Worm (Caenorhabditis elegans): Measurements from ENCODE around the gene srd-11.
A peak's percentile ranks its signal among the peaks of the same experiment; 100 is the strongest.

srd-11 gene

ce11 chrV:13660660-13661325 is 41.1 kb upstream of the srd-11 start, which contains the start of gene letm-1 (continued):
- no peak for TF ChIP-seq ceh-44 (GFP tag; IDR thresholded peaks at IDR 0.05)
- TF ChIP-seq lin-15B (tag; optimal IDR thresholded peaks at IDR 0.05), result no peak
- TF ChIP-seq T26A8.4 (GFP tag; IDR thresholded peaks at IDR 0.05), result no peak
- TF ChIP-seq hlh-11 (tag; optimal IDR thresholded peaks at IDR 0.05), result peak; percentile 54
- TF ChIP-seq ceh-28 (tag; optimal IDR thresholded peaks at IDR 0.05), result peak; percentile 24
- TF ChIP-seq daf-16 (GFP tag; optimal IDR thresholded peaks at IDR 0.05), result peak in 1 of 2 experiments; percentile 0
- peak; percentile 71 for TF ChIP-seq daf-16 (tag; optimal IDR thresholded peaks at IDR 0.05)
- TF ChIP-seq unc-62 (GFP tag; optimal IDR thresholded peaks at IDR 0.05 in 1 of 2), result peak in 1 of 2 experiments; percentile 33
- TF ChIP-seq unc-62 (tag; optimal IDR thresholded peaks at IDR 0.05), result no peak
- no peak for TF ChIP-seq ctbp-1 (GFP tag; IDR thresholded peaks at IDR 0.05)
- TF ChIP-seq dmd-6 (GFP tag; IDR thresholded peaks at IDR 0.05), result peak; percentile 23; the same call in 1 of the 2 replicates
- peak; percentile 17 for TF ChIP-seq mep-1 (tag; optimal IDR thresholded peaks at IDR 0.05)
- no peak for TF ChIP-seq nhr-6 (tag; optimal IDR thresholded peaks at IDR 0.05)
- no peak for TF ChIP-seq lin-39 (tag; optimal IDR thresholded peaks at IDR 0.05)
- no peak for TF ChIP-seq dpl-1 (GFP tag; optimal IDR thresholded peaks at IDR 0.05)
- peak; percentile 55 for TF ChIP-seq lin-38 (GFP tag; IDR thresholded peaks at IDR 0.05)
- TF ChIP-seq dve-1 (tag; optimal IDR thresholded peaks at IDR 0.05; ENCODE audit: insufficient read depth), result peak; percentile 52
- TF ChIP-seq hmg-1.1 (GFP tag; IDR thresholded peaks at IDR 0.05), result no peak
- TF ChIP-seq spr-1 (tag; optimal IDR thresholded peaks at IDR 0.05), result no peak
- no peak for TF ChIP-seq Y48G9A.11 (GFP tag; IDR thresholded peaks at IDR 0.05)
- TF ChIP-seq ztf-7 (tag; optimal IDR thresholded peaks at IDR 0.05), result no peak
- TF ChIP-seq nhr-28 (tag; optimal IDR thresholded peaks at IDR 0.05), result peak; percentile 45
- TF ChIP-seq duxl-1 (tag; optimal IDR thresholded peaks at IDR 0.05; ENCODE audit: poor library complexity), result no peak
- TF ChIP-seq aly-2 (tag; optimal IDR thresholded peaks at IDR 0.05), result no peak
- no peak for TF ChIP-seq ceh-82 (tag; optimal IDR thresholded peaks at IDR 0.05)
- TF ChIP-seq ceh-62 (tag; optimal IDR thresholded peaks at IDR 0.05), result no peak
- peak; percentile 43 for TF ChIP-seq mes-2 (tag; optimal IDR thresholded peaks at IDR 0.05; ENCODE audit: poor library complexity, severe bottlenecking)
- no peak for TF ChIP-seq ZK546.5 (tag; optimal IDR thresholded peaks at IDR 0.05)

ce11 chrV:13660115-13660514 is 40.5 kb upstream of the srd-11 start:
- no peak for TF ChIP-seq F49E8.2 (tag; optimal IDR thresholded peaks at IDR 0.05; ENCODE audit: borderline replicate concordance)
- TF ChIP-seq vab-7 (GFP tag; IDR thresholded peaks at IDR 0.05), result no peak
- peak in 1 of 2 experiments; percentile 35 for TF ChIP-seq lsy-2 (tag; optimal IDR thresholded peaks at IDR 0.05)
- no peak for TF ChIP-seq nhr-102 (tag; optimal IDR thresholded peaks at IDR 0.05)
- no peak for TF ChIP-seq spr-3 (GFP tag; optimal IDR thresholded peaks at IDR 0.05)
- TF ChIP-seq jun-1 (tag; optimal IDR thresholded peaks at IDR 0.05), result no peak
- no peak for TF ChIP-seq nhr-42 (GFP tag; IDR thresholded peaks at IDR 0.05)
- no peak for TF ChIP-seq ceh-62 (tag; optimal IDR thresholded peaks at IDR 0.05)
- TF ChIP-seq T20F7.1 (GFP tag; optimal IDR thresholded peaks at IDR 0.05), result no peak
- peak; percentile 24 for TF ChIP-seq unc-130 (GFP tag; optimal IDR thresholded peaks at IDR 0.05)
- no peak for TF ChIP-seq nhr-11 (tag; optimal IDR thresholded peaks at IDR 0.05)
- no peak for TF ChIP-seq attf-4 (tag; optimal IDR thresholded peaks at IDR 0.05)
- no peak for TF ChIP-seq mxl-2 (GFP tag; conservative IDR thresholded peaks at IDR 0.05)

ce11 chrV:13659219-13659618 is 39.6 kb upstream of the srd-11 start:
- peak; percentile 80 for TF ChIP-seq hlh-30 (tag; optimal IDR thresholded peaks at IDR 0.05; ENCODE audit: insufficient read depth)
- no peak for TF ChIP-seq daf-8 (GFP tag; IDR thresholded peaks at IDR 0.05)
- no peak for TF ChIP-seq ZK337.2 (GFP tag; IDR thresholded peaks at IDR 0.05)
- TF ChIP-seq mdt-29 (GFP tag; IDR thresholded peaks at IDR 0.05), result peak; percentile 29; the same call in 1 of the 2 replicates
- TF ChIP-seq daf-16 (GFP tag; optimal IDR thresholded peaks at IDR 0.05), result no peak
- peak; percentile 51 for TF ChIP-seq daf-16 (tag; optimal IDR thresholded peaks at IDR 0.05)
- TF ChIP-seq nhr-28 (tag; optimal IDR thresholded peaks at IDR 0.05), result peak; percentile 70
- TF ChIP-seq nhr-77 (tag; optimal IDR thresholded peaks at IDR 0.05), result peak; percentile 21
- peak; percentile 54 for TF ChIP-seq nhr-6 (tag; optimal IDR thresholded peaks at IDR 0.05)
- TF ChIP-seq madf-5 (GFP tag; IDR thresholded peaks at IDR 0.05), result no peak
- no peak for TF ChIP-seq nhr-48 (tag; optimal IDR thresholded peaks at IDR 0.05)
- peak; percentile 35 for TF ChIP-seq dve-1 (tag; optimal IDR thresholded peaks at IDR 0.05; ENCODE audit: insufficient read depth)
- peak; percentile 60 for TF ChIP-seq dmd-6 (GFP tag; IDR thresholded peaks at IDR 0.05)
- peak; percentile 58 for TF ChIP-seq hlh-11 (tag; optimal IDR thresholded peaks at IDR 0.05)
- peak; percentile 63 for TF ChIP-seq mxl-3 (GFP tag; optimal IDR thresholded peaks at IDR 0.05)

Measured in whole organism, L4 larva.